Worm (Caenorhabditis elegans) whole organism, L1 larva: ENCODE measurements around the gene hpo-30.

Experiments
- elt-3 ChIP-seq, 6 experiments: fragments of 150-350 bp in 1 of 6; sonication (generic microtip); optimal IDR thresholded peaks; 2 replicates each; lab custom pipeline; 2017 to 2018; ENCODE audit warnings: missing biosample characterization in 6 of 6, missing genetic modification characterization in 6 of 6, inconsistent platforms in 1 of 6
- fkh-10 ChIP-seq: sonication (generic microtip); optimal IDR thresholded peaks from 2 replicates; lab custom pipeline; 2017; ENCODE audit warnings: missing biosample characterization, missing genetic modification reagents, missing genetic modification characterization
- lin-15B ChIP-seq: fragments of 150-350 bp; sonication (generic microtip); optimal IDR thresholded peaks from 3 replicates; lab custom pipeline; 2014; ENCODE audit warnings: missing biosample characterization, missing genetic modification characterization
- lin-39 ChIP-seq: fragments of 150-350 bp; optimal IDR thresholded peaks from 2 replicates; lab custom pipeline; 2014; ENCODE audit warnings: missing biosample characterization, missing genetic modification reagents, missing genetic modification characterization
- nhr-76 ChIP-seq: sonication (generic microtip); optimal IDR thresholded peaks from 2 replicates; lab custom pipeline; 2017; ENCODE audit warnings: missing biosample characterization, missing genetic modification characterization
- pag-3 ChIP-seq: sonication (generic microtip); optimal IDR thresholded peaks from 2 replicates; lab custom pipeline; 2017; ENCODE audit warnings: missing genetic modification characterization, mild to moderate bottlenecking, missing compliant biosample characterization, antibody characterized with exemption, borderline replicate concordance; ENCODE audit not compliant: insufficient read depth
- rnt-1 ChIP-seq: sonication (generic microtip); optimal IDR thresholded peaks from 2 replicates; lab custom pipeline; 2016; ENCODE audit warnings: mild to moderate bottlenecking, missing genetic modification characterization, moderate library complexity, missing compliant biosample characterization
- swsn-7 ChIP-seq: sonication (generic microtip); optimal IDR thresholded peaks from 2 replicates; lab custom pipeline; 2016; ENCODE audit warnings: missing genetic modification characterization, missing compliant biosample characterization
- unc-62 ChIP-seq: fragments of 150-350 bp; optimal IDR thresholded peaks from 2 replicates; lab custom pipeline; 2014; ENCODE audit warnings: missing biosample characterization, missing genetic modification reagents, missing genetic modification characterization
- vab-15 ChIP-seq: sonication (generic microtip); optimal IDR thresholded peaks from 2 replicates; lab custom pipeline; 2017; ENCODE audit warnings: missing genotype, mild to moderate bottlenecking, missing genetic modification characterization, missing compliant biosample characterization

- TF ChIP-seq unc-62 (GFP tag; lab: Kevin White, UChicago) (no peak), elt-3 (tag; optimal IDR thresholded peaks at IDR 0.05; lab: Kevin White, UChicago) (no peak), lin-39 (tag; lab: Kevin White, UChicago) (no peak), rnt-1 (tag; lab: Kevin White, UChicago) (no peak), swsn-7 (no peak), fkh-10 (GFP tag; lab: Kevin White, UChicago) (no peak), nhr-76 (tag; lab: Kevin White, UChicago) (no peak), pag-3 (tag; lab: Kevin White, UChicago) (no peak), vab-15 (tag; lab: Kevin White, UChicago) (no peak), lin-15B (tag; lab: Kevin White, UChicago) (no peak)
Measured at ce11 chrV:12287667-12288066, 22.5 kb downstream of the hpo-30 start.
